Worm (Caenorhabditis elegans): ENCODE data around the gene kin-15.

DNA sequence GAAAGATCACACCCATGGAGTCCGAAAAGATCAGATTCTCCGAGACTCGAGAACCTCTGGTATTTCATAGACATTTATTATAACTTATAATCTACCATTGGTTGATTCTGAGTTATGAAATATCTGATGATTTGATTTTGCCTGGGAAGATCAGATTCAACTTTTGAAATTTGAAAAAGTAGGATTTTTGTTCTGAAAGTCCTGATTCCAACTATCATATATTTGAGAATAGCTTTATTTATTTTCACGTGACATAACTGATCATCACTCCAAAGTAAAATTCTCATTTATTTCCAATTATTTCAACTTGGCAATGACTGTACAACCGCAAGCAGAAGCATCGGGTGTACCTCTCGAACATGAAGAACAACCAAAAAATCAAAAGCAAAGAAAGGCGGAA, 33.8 kb downstream of the kin-15 start, which contains the start of gene Y51B9A.7:
- TF ChIP-seq aly-2 (tag; optimal IDR thresholded peaks at IDR 0.05) (no peak), mdl-1 (tag; optimal IDR thresholded peaks at IDR 0.05) (no peak), F13H6.1 (tag; optimal IDR thresholded peaks at IDR 0.05) (no peak), lin-13 (GFP tag; optimal IDR thresholded peaks at IDR 0.05) (no peak), nhr-10 (tag; optimal IDR thresholded peaks at IDR 0.05) (no peak), R02D3.7 (tag; optimal IDR thresholded peaks at IDR 0.05) (no peak)
